Worm (Caenorhabditis elegans) whole organism, L3 larva: ENCODE data around the gene catp-7.
A peak's percentile ranks its signal among the peaks of the same experiment; 100 is the strongest.

Experiments
- R02D3.7 ChIP-seq: fragments of 150-350 bp; optimal IDR thresholded peaks from 2 replicates; lab custom pipeline; 2014; ENCODE audit warnings: missing biosample characterization, missing genetic modification characterization
- ZK546.5 ChIP-seq: sonication (generic microtip); optimal IDR thresholded peaks from 2 replicates; lab custom pipeline; 2017; ENCODE audit warnings: missing biosample characterization, missing genetic modification characterization
- aly-2 ChIP-seq: fragments of 150-350 bp; optimal IDR thresholded peaks from 2 replicates; lab custom pipeline; 2014; ENCODE audit warnings: missing biosample characterization, missing genetic modification characterization
- ama-1 ChIP-seq: fragments of 150-350 bp; optimal IDR thresholded peaks from 2 replicates; lab custom pipeline; 2018
- ceh-16 ChIP-seq: sonication (generic microtip); optimal IDR thresholded peaks from 2 replicates; lab custom pipeline; 2017; ENCODE audit warnings: missing biosample characterization, missing genetic modification characterization
- ceh-28 ChIP-seq: fragments of 150-350 bp; optimal IDR thresholded peaks from 2 replicates; lab custom pipeline; 2014; ENCODE audit warnings: missing biosample characterization, missing genetic modification reagents, missing genetic modification characterization
- ceh-9 ChIP-seq: sonication (generic microtip); optimal IDR thresholded peaks from 2 replicates; lab custom pipeline; 2018; ENCODE audit warnings: missing biosample characterization, missing genetic modification characterization
- daf-12 ChIP-seq: fragments of 150-350 bp; optimal IDR thresholded peaks from 2 replicates; lab custom pipeline; 2014; ENCODE audit warnings: missing biosample characterization, missing genetic modification reagents, missing genetic modification characterization
- egl-27 ChIP-seq: sonication (generic microtip); optimal IDR thresholded peaks from 4 replicates; lab custom pipeline; 2017; ENCODE audit warnings: missing biosample characterization, missing genetic modification reagents, missing genetic modification characterization
- egl-5 ChIP-seq: fragments of 150-350 bp; optimal IDR thresholded peaks from 2 replicates; lab custom pipeline; 2017; ENCODE audit warnings: missing biosample characterization, missing genetic modification reagents, missing genetic modification characterization, inconsistent platforms
- elt-1 ChIP-seq: fragments of 150-350 bp; optimal IDR thresholded peaks from 2 replicates; lab custom pipeline; 2014; ENCODE audit warnings: missing biosample characterization, missing genetic modification characterization
- elt-2 ChIP-seq: sonication (generic microtip); optimal IDR thresholded peaks from 2 replicates; lab custom pipeline; 2016; ENCODE audit warnings: missing genetic modification reagents, mild to moderate bottlenecking, missing genetic modification characterization, missing compliant biosample characterization
- elt-3 ChIP-seq, 3 experiments: fragments of 150-350 bp in 1 of 3; sonication (generic microtip) in 2 of 3; optimal IDR thresholded peaks; 2 replicates in 2 of 3; 4 replicates in 1 of 3; lab custom pipeline; 2014 to 2017; ENCODE audit warnings: missing biosample characterization in 3 of 3, missing genetic modification characterization in 3 of 3
- eor-1 ChIP-seq, 2 experiments: fragments of 150-350 bp; optimal IDR thresholded peaks; 2 replicates each; lab custom pipeline; 2014 to 2018; ENCODE audit warnings: missing biosample characterization in 2 of 2, missing genetic modification characterization in 2 of 2
- fkh-10 ChIP-seq: sonication (generic microtip); optimal IDR thresholded peaks from 2 replicates; lab custom pipeline; 2017; ENCODE audit warnings: missing biosample characterization, missing genetic modification reagents, missing genetic modification characterization
- fkh-2 ChIP-seq: fragments of 150-350 bp; optimal IDR thresholded peaks from 2 replicates; lab custom pipeline; 2014; ENCODE audit warnings: missing biosample characterization, missing genetic modification reagents, missing genetic modification characterization
- fos-1 ChIP-seq: fragments of 150-350 bp; optimal IDR thresholded peaks from 2 replicates; lab custom pipeline; 2014; ENCODE audit warnings: missing biosample characterization, missing genetic modification characterization
- hmg-11 ChIP-seq: sonication (generic microtip); optimal IDR thresholded peaks from 2 replicates; lab custom pipeline; 2016; ENCODE audit warnings: missing genetic modification characterization, missing compliant biosample characterization
- jun-1 ChIP-seq: fragments of 150-350 bp; optimal IDR thresholded peaks from 2 replicates; lab custom pipeline; 2014; ENCODE audit warnings: missing biosample characterization, missing genetic modification reagents, missing genetic modification characterization
- lin-15B ChIP-seq: fragments of 150-350 bp; optimal IDR thresholded peaks from 2 replicates; lab custom pipeline; 2014; ENCODE audit warnings: missing biosample characterization, missing genetic modification characterization
- lin-39 ChIP-seq: fragments of 150-350 bp; optimal IDR thresholded peaks from 2 replicates; lab custom pipeline; 2018; ENCODE audit warnings: missing biosample characterization, missing genetic modification reagents, missing genetic modification characterization
- lsy-12 ChIP-seq: sonication (generic microtip); optimal IDR thresholded peaks from 2 replicates; lab custom pipeline; 2016; ENCODE audit warnings: mild to moderate bottlenecking, missing genetic modification characterization, missing compliant biosample characterization
- mdl-1 ChIP-seq: fragments of 150-350 bp; optimal IDR thresholded peaks from 2 replicates; lab custom pipeline; 2014; ENCODE audit warnings: missing biosample characterization, missing genetic modification characterization
- nfya-1 ChIP-seq: sonication (generic microtip); optimal IDR thresholded peaks from 2 replicates; lab custom pipeline; 2017; ENCODE audit warnings: missing genetic modification characterization, mild to moderate bottlenecking, missing compliant biosample characterization, antibody characterized with exemption, moderate library complexity; ENCODE audit not compliant: insufficient read depth
- nhr-11 ChIP-seq: fragments of 150-350 bp; optimal IDR thresholded peaks from 2 replicates; lab custom pipeline; 2014; ENCODE audit warnings: missing biosample characterization, missing genetic modification characterization
- nhr-12 ChIP-seq: fragments of 150-350 bp; optimal IDR thresholded peaks from 2 replicates; lab custom pipeline; 2014; ENCODE audit warnings: missing biosample characterization, missing genetic modification characterization
- nhr-23 ChIP-seq: fragments of 150-350 bp; optimal IDR thresholded peaks from 2 replicates; lab custom pipeline; 2014; ENCODE audit warnings: missing biosample characterization, missing genetic modification reagents, missing genetic modification characterization
- nhr-237 ChIP-seq: fragments of 150-350 bp; optimal IDR thresholded peaks from 2 replicates; lab custom pipeline; 2014; ENCODE audit warnings: missing biosample characterization, missing genetic modification characterization
- nhr-25 ChIP-seq: sonication (generic microtip); optimal IDR thresholded peaks from 2 replicates; lab custom pipeline; 2017; ENCODE audit warnings: missing biosample characterization, missing genetic modification characterization
- nhr-28 ChIP-seq: fragments of 150-350 bp; optimal IDR thresholded peaks from 2 replicates; lab custom pipeline; 2014; ENCODE audit warnings: missing biosample characterization, missing genetic modification characterization
- nhr-43 ChIP-seq: sonication (generic microtip); optimal IDR thresholded peaks from 2 replicates; lab custom pipeline; 2016; ENCODE audit warnings: mild to moderate bottlenecking, missing genetic modification characterization, missing compliant biosample characterization; ENCODE audit not compliant: poor library complexity, severe bottlenecking
- nhr-67 ChIP-seq: fragments of 150-350 bp; optimal IDR thresholded peaks from 2 replicates; lab custom pipeline; 2014; ENCODE audit warnings: missing biosample characterization, missing genetic modification characterization
- nhr-76 ChIP-seq: fragments of 150-350 bp; sonication (generic microtip); optimal IDR thresholded peaks from 5 replicates; lab custom pipeline; 2014; ENCODE audit warnings: missing biosample characterization, missing genetic modification characterization
- pha-4 ChIP-seq: fragments of 150-350 bp; optimal IDR thresholded peaks from 2 replicates; lab custom pipeline; 2014; ENCODE audit warnings: missing biosample characterization, missing genetic modification reagents, missing genetic modification characterization
- pqm-1 ChIP-seq: fragments of 150-350 bp; optimal IDR thresholded peaks from 2 replicates; lab custom pipeline; 2017; ENCODE audit warnings: missing biosample characterization, missing genetic modification characterization, inconsistent platforms
- skn-1 ChIP-seq: fragments of 150-350 bp; optimal IDR thresholded peaks from 2 replicates; lab custom pipeline; 2014; ENCODE audit warnings: missing biosample characterization, missing genetic modification characterization
- snpc-4 ChIP-seq: fragments of 150-350 bp; optimal IDR thresholded peaks from 2 replicates; lab custom pipeline; 2014; ENCODE audit warnings: missing biosample characterization, missing genetic modification characterization
- tbx-2 ChIP-seq: sonication (generic microtip); optimal IDR thresholded peaks from 2 replicates; lab custom pipeline; 2016; ENCODE audit warnings: mild to moderate bottlenecking, missing genetic modification characterization, missing compliant biosample characterization
- unc-62 ChIP-seq: fragments of 150-350 bp; sonication (generic microtip); optimal IDR thresholded peaks from 4 replicates; lab custom pipeline; 2014; ENCODE audit warnings: missing biosample characterization, missing genetic modification reagents, missing genetic modification characterization
- ztf-11 ChIP-seq: fragments of 150-350 bp; optimal IDR thresholded peaks from 2 replicates; lab custom pipeline; 2014; ENCODE audit warnings: missing biosample characterization, missing genetic modification characterization

The catp-7 gene

DNA sequence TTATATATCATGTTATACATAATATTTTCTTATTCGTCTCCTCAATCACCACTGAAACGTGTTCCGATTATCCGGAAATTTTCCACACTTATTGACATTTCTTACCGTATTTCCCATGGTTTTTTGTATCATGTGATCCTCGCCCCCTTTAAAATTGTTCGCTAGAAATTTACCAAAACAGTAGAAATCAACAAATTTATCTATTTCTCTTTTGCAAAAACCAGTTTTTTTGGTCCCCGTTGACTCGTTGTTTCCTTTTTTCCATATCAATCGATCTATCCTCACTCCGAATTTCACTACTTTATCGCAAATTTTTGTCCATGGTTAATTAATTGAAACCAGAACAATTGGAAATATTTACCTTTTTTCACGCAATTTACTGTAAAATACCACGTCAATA lies 39.9 kb downstream of the catp-7 start:
- TF ChIP-seq pqm-1 (no peak), lin-15B (tag; lab: Kevin White, UChicago) (no peak), hmg-11 (tag; lab: Kevin White, UChicago) (no peak), lsy-12 (tag; lab: Kevin White, UChicago) (no peak), nhr-12 (tag; lab: Kevin White, UChicago) (no peak), nhr-67 (no peak), nhr-25 (tag; lab: Kevin White, UChicago) (no peak), tbx-2 (tag; lab: Kevin White, UChicago) (no peak), aly-2 (tag; lab: Kevin White, UChicago) (no peak), elt-1 (no peak), jun-1 (tag; lab: Kevin White, UChicago) (no peak), daf-12 (no peak), fkh-10 (GFP tag; lab: Kevin White, UChicago) (no peak), R02D3.7 (tag; lab: Kevin White, UChicago) (no peak), elt-2 (tag; lab: Kevin White, UChicago) (no peak)

DNA sequence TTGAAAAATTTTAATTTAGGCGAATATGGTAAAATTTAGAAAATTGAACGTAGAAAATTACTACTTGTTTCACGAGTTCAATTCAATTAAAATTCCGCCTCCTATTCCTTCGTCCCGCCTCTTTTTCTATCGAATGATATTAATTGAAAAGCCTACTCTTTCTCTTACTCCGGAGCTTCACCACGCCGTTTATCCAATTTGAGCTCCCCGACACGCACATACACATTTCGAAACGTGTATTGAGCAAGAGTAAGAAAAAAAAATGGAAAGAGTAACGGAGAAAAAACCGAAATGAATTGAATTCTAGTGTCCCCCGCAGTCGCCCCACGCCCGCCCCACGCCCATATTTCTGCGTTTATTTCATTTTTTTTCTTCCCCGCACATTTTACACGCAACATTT lies 40.5 kb downstream of the catp-7 start:
- TF ChIP-seq pha-4 (tag; lab: Kevin White, UChicago) (no peak), tbx-2 (tag; lab: Kevin White, UChicago) (no peak), nhr-67 (no peak), nfya-1 (tag; lab: Kevin White, UChicago) (peak; percentile 9)

- TF ChIP-seq ceh-28 (tag; lab: Kevin White, UChicago) (peak; percentile 26), pha-4 (tag; lab: Kevin White, UChicago) (peak; percentile 77), lin-15B (tag; lab: Kevin White, UChicago) (peak; percentile 7), hmg-11 (tag; lab: Kevin White, UChicago) (peak; percentile 45), nhr-43 (tag; lab: Kevin White, UChicago) (peak; percentile 28), nhr-25 (tag; lab: Kevin White, UChicago) (peak; percentile 30), egl-5 (peak; percentile 15), fos-1 (no peak), nhr-67 (no peak), eor-1 (tag; optimal IDR thresholded peaks at IDR 0.05; lab: Kevin White, UChicago) (no peak), nfya-1 (tag; lab: Kevin White, UChicago) (peak; percentile 61), nhr-11 (tag; lab: Kevin White, UChicago) (no peak), snpc-4 (tag; lab: Kevin White, UChicago) (peak; percentile 17), ZK546.5 (tag; lab: Kevin White, UChicago) (no peak)
Measured at ce11 chrIV:8627328-8627727, 41.5 kb downstream of the catp-7 start, which contains the start of gene F42A9.11. Gene F42A9.11, plus strand, starts transcription at chrIV:8627637.

DNA sequence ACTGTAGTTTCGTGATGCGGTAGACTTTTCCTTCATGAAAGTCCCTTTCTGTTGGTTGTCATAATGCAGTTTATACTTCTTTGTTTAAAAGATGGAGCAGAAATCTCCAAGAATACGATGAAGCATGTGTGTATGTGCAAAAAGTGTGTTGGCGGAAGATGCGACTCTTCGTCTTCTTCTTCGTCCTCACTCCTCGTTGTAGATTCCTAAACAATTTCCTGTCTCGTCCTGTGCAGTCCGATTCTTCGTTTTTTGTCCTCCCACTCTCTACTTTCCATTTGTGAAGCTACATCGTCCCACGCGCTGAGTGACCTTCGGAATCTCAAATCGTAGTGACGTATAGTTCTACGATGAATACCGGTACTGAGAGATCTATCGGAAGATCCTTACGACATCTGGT lies 42.5 kb downstream of the catp-7 start:
- TF ChIP-seq egl-27 (tag; lab: Kevin White, UChicago) (no peak), nhr-28 (tag; lab: Kevin White, UChicago) (no peak), ama-1 (lab: Kevin White, UChicago) (no peak), egl-5 (no peak), ceh-28 (tag; lab: Kevin White, UChicago) (no peak), fkh-10 (GFP tag; lab: Kevin White, UChicago) (peak; percentile 46), elt-3 (tag; optimal IDR thresholded peaks at IDR 0.05; lab: Kevin White, UChicago) (no peak), nhr-76 (tag; lab: Kevin White, UChicago) (no peak), nhr-25 (tag; lab: Kevin White, UChicago) (peak; percentile 49)

- TF ChIP-seq fkh-2 (tag; lab: Kevin White, UChicago) (no peak), nfya-1 (tag; lab: Kevin White, UChicago) (peak; percentile 75), egl-5 (no peak), ceh-9 (tag; lab: Kevin White, UChicago) (no peak), lin-15B (tag; lab: Kevin White, UChicago) (peak; percentile 25), nhr-76 (tag; lab: Kevin White, UChicago) (no peak), eor-1 (tag; optimal IDR thresholded peaks at IDR 0.05; lab: Kevin White, UChicago) (no peak), pha-4 (tag; lab: Kevin White, UChicago) (no peak), nhr-237 (tag; lab: Kevin White, UChicago) (no peak), unc-62 (no peak), hmg-11 (tag; lab: Kevin White, UChicago) (peak; percentile 86), nhr-67 (no peak), ama-1 (lab: Kevin White, UChicago) (no peak), aly-2 (tag; lab: Kevin White, UChicago) (no peak), mdl-1 (tag; lab: Kevin White, UChicago) (no peak), skn-1 (tag; lab: Kevin White, UChicago) (no peak), fkh-10 (GFP tag; lab: Kevin White, UChicago) (peak; percentile 34), nhr-12 (tag; lab: Kevin White, UChicago) (no peak), nhr-23 (tag; lab: Kevin White, UChicago) (no peak), nhr-43 (tag; lab: Kevin White, UChicago) (no peak), ztf-11 (tag; lab: Kevin White, UChicago) (no peak), ceh-28 (tag; lab: Kevin White, UChicago) (no peak), ceh-16 (tag; lab: Kevin White, UChicago) (no peak), lin-39 (tag; lab: Kevin White, UChicago) (peak; percentile 54)
Measured at ce11 chrIV:8629609-8630052, 43.8 kb downstream of the catp-7 start.
